Worm (Caenorhabditis elegans) whole organism, L2 larva: ENCODE measurements around the gene inx-3.

Experiments
- alr-1 ChIP-seq: fragments of 150-350 bp; optimal IDR thresholded peaks from 2 replicates; lab custom pipeline; 2014; ENCODE audit warnings: missing biosample characterization, missing genetic modification characterization
- aly-2 ChIP-seq: fragments of 150-350 bp; optimal IDR thresholded peaks from 2 replicates; lab custom pipeline; 2014; ENCODE audit warnings: missing biosample characterization, missing genetic modification characterization
- ama-1 ChIP-seq: fragments of 150-350 bp; optimal IDR thresholded peaks from 2 replicates; lab custom pipeline; 2018; ENCODE audit warnings: inconsistent platforms
- dmd-4 ChIP-seq: sonication (generic microtip); optimal IDR thresholded peaks from 2 replicates; lab custom pipeline; 2017; ENCODE audit warnings: missing biosample characterization, missing genetic modification characterization
- fos-1 ChIP-seq: fragments of 150-350 bp; optimal IDR thresholded peaks from 2 replicates; lab custom pipeline; 2014; ENCODE audit warnings: missing biosample characterization, missing genetic modification characterization
- lin-39 ChIP-seq: fragments of 150-350 bp; optimal IDR thresholded peaks from 2 replicates; lab custom pipeline; 2014; ENCODE audit warnings: missing biosample characterization, missing genetic modification reagents, missing genetic modification characterization
- lsy-2 ChIP-seq, 2 experiments: fragments of 150-350 bp in 1 of 2; sonication (generic microtip) in 1 of 2; optimal IDR thresholded peaks; 2 replicates each; lab custom pipeline; 2014 to 2017; ENCODE audit warnings: missing biosample characterization in 2 of 2, missing genetic modification characterization in 2 of 2
- nhr-11 ChIP-seq: fragments of 150-350 bp; optimal IDR thresholded peaks from 2 replicates; lab custom pipeline; 2014; ENCODE audit warnings: missing biosample characterization, missing genetic modification characterization
- nhr-77 ChIP-seq: fragments of 150-350 bp; optimal IDR thresholded peaks from 2 replicates; lab custom pipeline; 2014; ENCODE audit warnings: missing biosample characterization, missing genetic modification characterization
- unc-55 ChIP-seq: fragments of 150-350 bp; sonication (generic microtip); optimal IDR thresholded peaks from 3 replicates; lab custom pipeline; 2014; ENCODE audit warnings: missing biosample characterization, missing genetic modification reagents, missing genetic modification characterization
- unc-62 ChIP-seq: fragments of 150-350 bp; optimal IDR thresholded peaks from 2 replicates; lab custom pipeline; 2014; ENCODE audit warnings: missing biosample characterization, missing genetic modification reagents, missing genetic modification characterization

DNA sequence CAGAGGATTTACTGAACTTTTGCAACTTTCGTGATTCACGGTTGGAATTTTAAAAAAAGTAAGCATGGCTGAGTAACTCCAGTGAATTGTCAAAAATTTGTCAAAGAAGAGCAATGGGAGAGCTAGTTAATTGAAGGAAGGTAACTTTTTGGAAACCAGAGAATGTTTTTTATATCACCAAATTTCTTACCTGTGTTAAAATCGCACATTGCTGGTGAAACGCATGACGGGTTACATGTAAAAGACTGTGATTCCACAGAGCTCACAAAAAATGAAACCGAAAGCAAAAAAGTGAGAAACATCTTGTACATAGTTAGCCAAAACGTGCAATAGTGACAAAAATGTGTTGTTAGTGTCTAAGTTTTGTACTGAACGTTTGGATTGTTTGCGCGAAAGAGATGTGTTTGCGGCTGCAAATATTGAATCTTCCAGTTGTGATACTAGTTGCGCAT lies 3.2 kb downstream of the inx-3 start, which contains the start of gene F22F4.9:
- TF ChIP-seq ama-1 (lab: Kevin White, UChicago): no peak
- TF ChIP-seq fos-1: no peak
- no peak for TF ChIP-seq unc-55 (GFP tag; lab: Kevin White, UChicago)
- TF ChIP-seq nhr-11 (tag; lab: Kevin White, UChicago): no peak
- no peak for TF ChIP-seq nhr-77 (tag; lab: Kevin White, UChicago)
- TF ChIP-seq aly-2: no peak
- no peak for TF ChIP-seq lin-39 (tag; lab: Kevin White, UChicago)
- TF ChIP-seq alr-1 (tag; lab: Kevin White, UChicago): no peak
- no peak for TF ChIP-seq unc-62 (GFP tag; lab: Kevin White, UChicago)
- TF ChIP-seq dmd-4 (tag; lab: Kevin White, UChicago): no peak
- no peak for TF ChIP-seq lsy-2 (tag; optimal IDR thresholded peaks at IDR 0.05; lab: Kevin White, UChicago)
